Worm (Caenorhabditis elegans) whole organism, L4/young adult: ENCODE data around the gene mfsd-10.

ENCODE experiments used
- W03F9.2 ChIP-seq: fragments of 150-350 bp; optimal IDR thresholded peaks from 2 replicates; lab custom pipeline; 2014; ENCODE audit warnings: missing biosample characterization, missing genetic modification characterization
- dao-5 ChIP-seq: sonication (generic microtip); optimal IDR thresholded peaks from 2 replicates; lab custom pipeline; 2016; ENCODE audit warnings: missing genotype, missing genetic modification characterization, moderate library complexity, missing compliant biosample characterization
- him-1 ChIP-seq: sonication (generic microtip); optimal IDR thresholded peaks from 2 replicates; lab custom pipeline; 2016; ENCODE audit warnings: missing genotype, missing genetic modification reagents, missing genetic modification characterization, missing compliant biosample characterization

Gene mfsd-10

DNA sequence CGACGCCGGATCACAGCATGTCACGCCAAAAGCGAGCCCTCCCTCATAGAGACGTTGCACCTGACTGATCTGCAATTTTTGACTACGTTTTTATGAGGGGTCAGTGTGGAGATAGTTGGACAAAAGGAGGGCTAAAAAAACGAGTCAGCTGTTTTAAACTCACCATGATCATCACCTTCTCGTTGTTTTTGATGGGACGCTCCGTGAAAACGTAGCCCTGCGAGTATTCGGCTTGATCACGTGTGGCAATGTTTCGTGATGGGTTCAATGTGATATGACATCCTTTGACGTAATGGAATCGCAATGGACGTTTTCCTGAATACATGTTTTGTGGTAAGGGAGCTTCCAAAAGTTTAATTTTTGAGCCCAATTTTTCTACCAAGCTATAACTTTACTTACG is 16.7 kb upstream of the mfsd-10 start:
- no peak for TF ChIP-seq W03F9.2 (tag; lab: Kevin White, UChicago)
- TF ChIP-seq dao-5: no peak
- TF ChIP-seq him-1 (tag; lab: Kevin White, UChicago): no peak

DNA sequence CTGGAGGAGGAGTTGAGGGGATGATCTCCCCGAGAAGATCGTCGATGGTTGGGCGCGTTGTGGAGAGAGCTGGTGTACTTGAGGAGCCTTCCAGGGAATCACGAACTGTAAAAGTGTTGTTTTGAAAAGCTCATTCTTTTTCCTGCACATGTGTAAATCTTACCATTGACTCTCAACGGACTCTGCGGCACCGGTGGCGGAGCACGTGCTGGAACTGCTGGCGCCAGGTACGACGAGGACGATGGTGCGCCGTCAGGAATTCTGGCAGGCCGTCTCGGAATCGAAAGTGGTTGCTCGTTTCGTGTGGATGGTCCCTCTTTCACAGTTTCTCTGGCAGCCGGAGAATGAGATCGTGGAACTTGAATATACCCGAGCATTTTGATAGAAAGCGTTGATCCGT is 15.9 kb upstream of the mfsd-10 start:
- TF ChIP-seq W03F9.2 (tag; lab: Kevin White, UChicago) (no peak), him-1 (tag; lab: Kevin White, UChicago) (no peak), dao-5 (no peak)

DNA sequence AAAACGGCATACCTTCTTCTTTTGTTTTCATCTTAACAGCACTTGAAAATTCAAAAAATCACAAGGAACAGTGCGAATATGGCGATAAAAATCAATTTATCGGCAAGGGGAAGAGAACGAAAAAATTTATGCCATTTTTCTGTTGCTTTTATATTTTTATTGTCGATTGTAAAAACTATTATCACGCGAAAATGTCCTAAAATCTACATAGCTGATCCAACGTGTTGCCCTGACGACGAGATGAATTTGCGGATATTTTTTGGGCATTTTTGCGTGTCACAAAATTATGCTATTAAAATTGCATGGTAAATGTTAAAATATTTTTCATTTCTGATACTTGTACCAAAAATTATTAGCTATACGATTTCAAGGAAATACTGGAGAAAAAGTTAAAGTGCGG is 13.5 kb upstream of the mfsd-10 start, which contains the start of gene F10D7.4:
Gene F10D7.4 (minus strand): TSS at position 101 of the 400 bp plus-strand sequence.
- no peak for TF ChIP-seq W03F9.2 (tag; lab: Kevin White, UChicago)
- no peak for TF ChIP-seq dao-5
- TF ChIP-seq him-1 (tag; lab: Kevin White, UChicago): no peak

DNA sequence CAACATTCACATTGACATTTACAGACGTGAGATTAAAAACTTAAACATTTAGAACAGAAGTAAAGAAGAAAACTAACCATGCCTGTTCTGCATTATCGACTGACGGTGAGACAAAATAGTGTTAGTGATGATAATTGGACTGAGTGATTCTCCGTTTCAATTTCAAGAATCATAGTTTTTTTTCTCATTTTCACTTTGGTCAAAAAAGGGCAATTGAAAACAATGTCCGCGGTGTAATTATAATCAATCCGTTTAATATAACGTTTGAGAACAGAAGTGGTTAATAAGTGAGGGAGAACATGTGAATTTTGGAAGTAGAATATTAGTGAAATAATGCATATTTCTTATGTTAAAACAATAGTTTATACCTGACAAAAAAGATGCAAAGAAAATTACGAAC is 11.2 kb upstream of the mfsd-10 start, which contains the start of gene F10D7.10:
Gene F10D7.10 (minus strand): TSS at position 101 of the 400 bp plus-strand sequence.
- TF ChIP-seq dao-5 (no peak), W03F9.2 (tag; lab: Kevin White, UChicago) (no peak), him-1 (tag; lab: Kevin White, UChicago) (no peak)

DNA sequence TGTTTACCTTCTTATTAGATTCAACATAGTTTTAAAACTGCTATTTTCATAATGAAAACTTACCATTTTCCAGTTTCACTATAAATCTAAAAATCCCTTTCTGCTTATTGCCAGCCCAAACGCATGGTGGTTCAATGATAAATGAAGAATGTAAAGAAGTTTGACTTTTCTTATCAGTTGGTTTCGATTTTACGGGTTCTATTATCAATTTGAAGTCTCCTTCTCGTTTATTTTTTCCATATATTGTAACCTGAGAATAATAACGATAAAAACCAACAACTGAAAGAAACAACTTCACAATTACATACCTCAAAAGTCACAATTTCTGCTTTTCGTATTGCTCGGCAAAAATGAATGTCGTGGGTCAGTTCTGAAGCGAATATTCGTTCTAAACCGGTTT is 10.6 kb upstream of the mfsd-10 start:
- TF ChIP-seq dao-5 (no peak), W03F9.2 (tag; lab: Kevin White, UChicago) (no peak), him-1 (tag; lab: Kevin White, UChicago) (no peak)

DNA sequence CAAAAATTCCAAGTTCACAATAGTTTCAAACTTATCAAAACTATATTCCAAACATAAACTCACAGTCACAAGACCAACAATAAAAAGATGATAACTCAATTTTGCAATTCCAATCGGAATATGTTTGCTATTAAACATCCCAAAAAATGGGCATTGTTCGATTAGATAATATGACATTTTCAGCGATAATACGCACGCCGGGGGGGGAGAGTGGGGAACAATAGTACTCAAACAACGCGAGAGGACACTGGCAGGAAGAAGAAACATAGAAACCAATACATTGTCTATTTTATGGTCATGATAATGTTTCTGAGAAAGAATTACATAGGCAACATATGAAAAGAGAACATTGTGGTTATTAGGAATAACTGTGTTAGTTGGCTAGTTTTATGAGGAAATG is 7.4 kb upstream of the mfsd-10 start:
- TF ChIP-seq W03F9.2 (tag; lab: Kevin White, UChicago) (no peak), dao-5 (no peak), him-1 (tag; lab: Kevin White, UChicago) (no peak)

DNA sequence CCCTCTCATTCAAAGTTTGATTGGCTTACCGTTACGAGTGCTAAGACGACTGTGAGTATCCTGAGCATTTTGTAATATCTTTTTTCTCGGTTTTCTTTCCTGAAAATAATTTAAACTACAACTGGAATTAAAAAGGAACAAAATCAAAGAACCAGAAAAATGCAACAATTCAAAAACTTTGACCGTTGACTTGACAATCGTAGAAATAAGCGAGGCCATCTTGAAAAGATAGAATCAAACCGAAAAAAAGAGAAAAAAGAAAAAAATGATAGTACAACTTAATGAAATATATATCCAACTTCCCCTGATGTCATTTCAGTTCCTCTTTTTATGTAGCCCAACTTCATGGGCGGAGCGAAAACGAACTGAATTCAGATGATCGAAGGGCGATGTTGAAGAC is 6.1 kb upstream of the mfsd-10 start, which contains the start of gene F10D7.3:
Gene F10D7.3 (minus strand): TSS at position 101 of the 400 bp plus-strand sequence.
- TF ChIP-seq him-1 (tag; lab: Kevin White, UChicago): no peak
- no peak for TF ChIP-seq W03F9.2 (tag; lab: Kevin White, UChicago)
- TF ChIP-seq dao-5: no peak

DNA sequence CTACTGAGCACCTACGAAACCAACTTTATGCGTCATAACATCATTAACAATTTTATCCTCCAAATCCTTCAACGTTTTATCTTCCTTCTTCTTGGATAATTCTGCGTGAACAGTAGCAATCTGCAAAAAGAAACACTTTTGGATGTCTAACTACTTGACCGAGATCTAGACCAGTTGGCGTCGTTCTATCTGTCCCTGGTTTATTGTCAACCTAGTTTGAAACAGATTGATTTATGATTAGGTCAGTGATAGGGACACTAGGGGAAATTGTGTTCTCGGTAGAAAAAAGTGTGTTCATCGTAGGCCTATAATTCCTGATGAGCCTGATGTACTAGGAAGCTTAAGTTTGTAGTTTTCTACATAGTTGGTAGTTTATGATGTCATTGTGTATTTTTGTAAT is 5.5 kb upstream of the mfsd-10 start:
- no peak for TF ChIP-seq dao-5
- TF ChIP-seq him-1 (tag; lab: Kevin White, UChicago): no peak
- TF ChIP-seq W03F9.2 (tag; lab: Kevin White, UChicago): no peak

DNA sequence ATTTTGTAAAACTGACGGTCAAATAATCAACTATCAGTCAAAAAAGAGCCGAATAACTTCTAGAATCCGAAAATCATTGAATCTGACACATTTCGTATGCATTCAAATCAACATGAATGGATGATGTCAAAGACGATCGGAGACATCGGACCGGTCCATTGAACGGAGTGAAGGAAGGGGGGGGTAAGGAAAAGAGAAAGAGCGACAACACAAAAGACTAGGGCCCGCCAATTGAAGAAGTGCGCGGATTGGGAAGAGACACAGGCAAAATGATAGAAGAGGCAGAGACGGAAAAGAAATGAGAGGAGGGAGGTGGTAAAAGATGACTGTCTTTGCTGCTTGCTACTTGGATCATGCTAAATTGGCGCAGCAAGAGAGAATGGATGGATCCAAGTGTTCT is 1.1 kb upstream of the mfsd-10 start:
- TF ChIP-seq W03F9.2 (tag; lab: Kevin White, UChicago): no peak
- no peak for TF ChIP-seq him-1 (tag; lab: Kevin White, UChicago)
- no peak for TF ChIP-seq dao-5

DNA sequence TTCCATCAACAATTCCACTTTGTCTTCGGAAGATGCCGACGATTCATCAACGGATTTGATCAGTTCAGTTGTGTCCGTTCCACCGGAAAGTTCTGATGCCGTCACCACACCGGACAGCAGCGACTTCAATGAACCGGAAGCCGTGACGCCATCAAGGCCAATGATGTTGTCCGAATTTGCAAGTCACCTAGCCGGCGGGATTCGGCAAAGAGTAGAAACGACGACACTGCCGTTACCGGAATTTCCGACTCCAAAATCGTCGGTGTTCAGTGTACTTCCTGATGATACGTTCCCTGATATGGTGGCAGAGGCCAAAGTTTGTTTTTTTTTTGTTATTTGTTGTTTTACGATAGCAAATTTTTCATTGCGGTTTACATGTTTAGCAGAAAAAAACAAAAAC is 5.0 kb downstream of the mfsd-10 start:
- TF ChIP-seq him-1 (tag; lab: Kevin White, UChicago) (no peak), dao-5 (no peak), W03F9.2 (tag; lab: Kevin White, UChicago) (no peak)

DNA sequence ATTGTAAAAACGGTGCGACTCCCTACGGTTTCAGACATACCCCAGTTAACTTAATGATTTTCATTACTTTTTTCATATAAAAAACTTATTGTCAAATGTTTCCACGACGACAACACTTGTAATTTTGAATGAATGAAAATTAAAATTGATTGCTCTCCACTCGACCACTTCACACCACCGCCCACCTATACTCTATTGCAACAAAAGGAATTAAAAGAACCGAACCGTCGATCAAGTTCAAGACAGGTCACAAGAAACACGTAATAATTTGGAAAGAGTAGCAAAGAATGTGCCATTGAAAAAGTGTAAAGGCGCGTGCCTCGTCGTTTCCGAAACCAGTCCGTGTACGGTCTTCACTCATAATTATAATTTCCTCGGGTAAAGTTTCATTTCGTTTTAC is 5.9 kb downstream of the mfsd-10 start, which contains the start of gene F10D7.11:
Gene F10D7.11 (plus strand): TSS at position 301 of the 400 bp plus-strand sequence.
- no peak for TF ChIP-seq him-1 (tag; lab: Kevin White, UChicago)
- no peak for TF ChIP-seq dao-5
- no peak for TF ChIP-seq W03F9.2 (tag; lab: Kevin White, UChicago)

DNA sequence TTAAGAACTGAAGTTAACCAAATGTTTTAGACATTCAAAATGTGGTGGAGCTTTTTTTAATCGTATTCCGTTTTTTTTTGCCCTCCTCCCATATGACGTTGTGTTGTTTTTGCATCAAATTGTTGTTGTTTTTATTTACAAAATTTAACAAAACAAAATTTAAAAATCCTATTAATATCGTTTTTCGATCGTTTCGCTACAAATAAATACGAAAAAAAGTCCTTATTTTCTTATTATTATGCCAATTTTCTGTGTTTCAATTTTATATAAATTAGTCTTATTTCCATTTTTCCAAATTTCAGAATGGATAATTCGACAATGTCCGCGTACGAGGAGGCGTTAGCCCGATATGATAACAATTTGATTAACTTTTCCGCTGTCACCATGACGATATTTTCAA is 9.0 kb downstream of the mfsd-10 start, which contains the start of gene npr-36:
Gene npr-36 (plus strand): TSS at position 301 of the 400 bp plus-strand sequence.
- TF ChIP-seq dao-5 (no peak), W03F9.2 (tag; lab: Kevin White, UChicago) (no peak), him-1 (tag; lab: Kevin White, UChicago) (no peak)

DNA sequence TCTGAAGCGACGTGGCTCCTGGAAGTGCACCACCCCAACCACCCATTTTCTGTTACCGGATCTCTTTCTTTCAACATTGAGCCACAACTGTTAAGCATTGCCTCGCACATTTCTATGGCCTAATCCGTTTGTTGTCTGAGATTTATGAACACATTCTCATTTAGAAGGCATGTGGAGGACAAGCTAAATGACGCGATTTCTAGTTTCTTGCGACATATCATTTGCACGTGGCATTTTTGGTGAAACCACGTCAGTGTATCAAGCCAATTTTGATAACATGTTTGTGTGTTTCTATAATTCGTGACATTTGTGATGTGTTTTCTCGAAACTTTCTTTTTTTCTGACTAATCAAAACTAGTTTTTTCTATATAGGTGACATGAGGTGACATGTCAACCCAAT is 11.7 kb downstream of the mfsd-10 start:
- TF ChIP-seq dao-5 (no peak), W03F9.2 (tag; lab: Kevin White, UChicago) (no peak), him-1 (tag; lab: Kevin White, UChicago) (no peak)

DNA sequence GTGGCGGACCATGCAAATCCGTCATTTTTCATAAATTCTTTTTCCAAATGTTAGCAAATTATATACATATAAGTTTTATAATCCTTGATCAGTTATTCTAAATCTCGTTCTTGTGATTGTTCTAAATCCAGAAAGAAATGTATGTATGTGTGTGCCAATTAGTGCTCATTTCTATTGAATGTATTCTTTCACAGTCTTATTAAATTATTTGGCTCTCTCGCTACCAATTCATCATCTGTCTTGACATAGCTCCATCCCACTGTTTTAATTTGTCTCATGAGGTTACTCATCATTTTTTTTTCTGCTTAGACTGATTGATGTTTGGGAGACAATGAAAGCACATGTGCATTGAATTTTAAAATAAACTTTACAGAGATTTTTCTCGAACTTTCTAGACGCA is 13.0 kb downstream of the mfsd-10 start:
- TF ChIP-seq dao-5 (no peak), W03F9.2 (tag; lab: Kevin White, UChicago) (no peak), him-1 (tag; lab: Kevin White, UChicago) (no peak)

DNA sequence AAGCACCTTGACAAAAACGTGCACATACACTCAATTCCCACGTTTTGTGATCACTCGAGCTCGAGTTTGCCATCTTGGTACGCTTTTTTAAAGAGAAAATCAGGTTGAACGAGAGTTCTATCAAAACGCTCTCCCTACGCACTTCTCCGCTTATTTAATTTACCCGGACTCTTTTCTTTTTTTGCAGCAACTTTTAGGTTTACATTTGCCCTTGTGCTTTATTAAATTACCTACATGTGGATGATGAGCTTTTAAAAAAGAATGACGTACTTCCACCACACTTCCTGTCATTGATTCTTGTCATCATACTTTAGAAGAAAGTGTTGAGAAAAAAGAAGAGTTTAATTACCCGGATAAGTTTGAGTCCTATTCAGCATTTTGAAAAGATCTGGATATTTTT is 16.3 kb downstream of the mfsd-10 start:
- TF ChIP-seq dao-5 (no peak), W03F9.2 (tag; lab: Kevin White, UChicago) (no peak), him-1 (tag; lab: Kevin White, UChicago) (no peak)
